Worm (Caenorhabditis elegans) whole organism, L4 larva: Measurements from ENCODE around the gene R09F10.5.

Source experiments
- egl-43 ChIP-seq: fragments of 200-800 bp; sonication (Bioruptor generic); IDR thresholded peaks from 2 replicates; pipeline ENCODE4 v1.3.6; 2022; ENCODE audit warnings: missing genetic modification reagents, missing genetic modification characterization, missing compliant biosample characterization
- pha-4 ChIP-seq, 2 experiments: fragments of 150-350 bp in 1 of 2; fragments of 200-800 bp in 1 of 2; sonication (Bioruptor generic) in 1 of 2; IDR thresholded peaks in 1 of 2; optimal IDR thresholded peaks in 1 of 2; 2 replicates each; pipeline versions ENCODE4 v1.3.6 to Lab custom; 2014 to 2022; ENCODE audit warnings: missing genetic modification characterization in 2 of 2, missing genetic modification reagents in 2 of 2, missing biosample characterization in 1 of 2, missing compliant biosample characterization in 1 of 2
- pqm-1 ChIP-seq: sonication (generic microtip); optimal IDR thresholded peaks from 2 replicates; lab custom pipeline; 2017; ENCODE audit warnings: missing biosample characterization, missing genetic modification characterization

DNA sequence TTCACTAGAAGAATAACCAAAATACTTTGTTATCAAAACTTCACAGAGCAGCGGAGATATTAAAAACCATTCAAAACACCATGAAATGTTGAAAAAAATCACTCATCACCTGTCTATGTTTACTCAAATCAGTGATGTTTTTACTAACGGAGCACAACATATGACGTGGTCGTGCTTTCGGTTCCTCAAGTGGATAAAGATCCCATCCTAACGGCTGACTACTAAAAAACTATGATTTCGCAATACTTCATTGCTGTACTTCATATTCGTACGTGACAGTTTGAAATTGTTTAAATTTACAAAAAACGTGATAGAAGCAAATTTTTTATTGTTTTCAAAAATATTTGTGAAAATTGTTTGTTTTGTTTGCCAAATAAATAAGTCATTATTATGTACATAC lies 49.8 kb downstream of the R09F10.5 start:
- TF ChIP-seq egl-43 (GFP tag; lab: Robert Waterston, UW) (no peak), pqm-1 (tag; lab: Kevin White, UChicago) (no peak), pha-4 (GFP tag; IDR thresholded peaks at IDR 0.05; lab: Robert Waterston, UW) (no peak), pha-4 (tag; optimal IDR thresholded peaks at IDR 0.05; lab: Kevin White, UChicago) (no peak)
